Fruit fly (Drosophila melanogaster) S2 (cell line): ENCODE measurements around the gene CG11563.

Experiments
- CG8478 ChIP-seq: fragments of >200 bp; optimal IDR thresholded peaks from 2 replicates; lab custom pipeline; 2018
- CTCF ChIP-seq, 2 experiments: fragments of >200 bp; optimal IDR thresholded peaks; 2 replicates each; lab custom pipeline; 2018

DNA sequence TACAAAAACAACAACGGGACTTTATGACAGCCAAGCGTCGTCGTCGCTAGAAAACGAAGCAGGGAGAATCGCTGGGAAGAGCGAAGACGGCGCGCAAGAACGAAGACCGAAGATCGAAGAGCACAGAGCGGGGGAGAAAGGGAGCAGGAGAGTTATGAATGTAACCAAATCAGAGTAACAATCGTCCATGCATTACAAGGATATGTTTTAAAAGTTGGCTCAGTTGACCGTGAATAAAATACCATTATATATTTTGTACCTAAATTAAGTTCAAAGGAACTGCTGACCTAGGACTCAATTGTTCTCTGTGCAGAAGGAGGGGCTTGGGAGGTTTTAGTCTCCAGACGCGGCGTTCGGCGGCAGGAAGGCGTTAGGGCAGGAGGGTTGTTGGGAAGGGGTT lies 15.4 kb upstream of the CG11563 start:
- no peak for TF ChIP-seq CTCF (optimal IDR thresholded peaks at IDR 0.05; lab: Kevin White, UChicago)
- no peak for TF ChIP-seq CG8478 (lab: Kevin White, UChicago)
